Fruit fly (Drosophila melanogaster) whole organism, embryonic: ENCODE measurements around the gene CG6067.
A peak's percentile ranks its signal among the peaks of the same experiment; 100 is the strongest.

Experiments
- CG10267 ChIP-seq: fragments of 200-800 bp; sonication (Bioruptor generic); optimal IDR thresholded peaks from 2 replicates; lab custom pipeline; 2018; ENCODE audit warnings: missing biosample characterization, mild to moderate bottlenecking, missing genetic modification characterization, moderate library complexity
- CG10462 ChIP-seq: fragments of 200-800 bp; sonication (Bioruptor generic); optimal IDR thresholded peaks from 2 replicates; lab custom pipeline; 2016; ENCODE audit warnings: missing biosample characterization, missing genetic modification characterization
- CG11247 ChIP-seq: fragments of 200-800 bp; sonication (Bioruptor generic); IDR thresholded peaks from 2 replicates; pipeline ENCODE4 v1.3.6; 2022; ENCODE audit warnings: missing biosample characterization, missing genetic modification characterization
- CG12391 ChIP-seq: fragments of 200-800 bp; sonication (Bioruptor generic); optimal IDR thresholded peaks from 3 replicates; lab custom pipeline; 2018; ENCODE audit warnings: missing biosample characterization, mild to moderate bottlenecking, missing genetic modification characterization, moderate library complexity
- CG12744 ChIP-seq: fragments of 200-800 bp; sonication (Bioruptor generic); optimal IDR thresholded peaks from 2 replicates; lab custom pipeline; 2016; ENCODE audit warnings: missing biosample characterization, missing genetic modification characterization
- CG17612 ChIP-seq: fragments of 200-800 bp; sonication (Bioruptor generic); IDR thresholded peaks from 2 replicates; pipeline ENCODE4 v1.3.6; 2022; ENCODE audit warnings: missing biosample characterization, missing genetic modification characterization
- CG18011 ChIP-seq: fragments of 200-800 bp; sonication (Bioruptor generic); optimal IDR thresholded peaks from 2 replicates; lab custom pipeline; 2017; ENCODE audit warnings: missing biosample characterization, missing genetic modification characterization, mild to moderate bottlenecking, moderate library complexity, missing genotype
- CG18764 ChIP-seq: fragments of 200-800 bp; sonication (Bioruptor generic); optimal IDR thresholded peaks from 3 replicates; lab custom pipeline; 2016; ENCODE audit warnings: missing biosample characterization, missing genetic modification characterization
- CG2116 ChIP-seq: fragments of 200-800 bp; sonication (Bioruptor generic); optimal IDR thresholded peaks from 3 replicates; lab custom pipeline; 2018; ENCODE audit warnings: missing biosample characterization, mild to moderate bottlenecking, missing genetic modification characterization
- CG34224 ChIP-seq: fragments of 200-800 bp; sonication (Bioruptor generic); IDR thresholded peaks from 3 replicates; pipeline ENCODE4 v1.3.6; 2022; ENCODE audit warnings: missing biosample characterization, missing genetic modification characterization; ENCODE audit not compliant: partially characterized antibody
- CG4424 ChIP-seq: fragments of 200-800 bp; sonication (Bioruptor generic); optimal IDR thresholded peaks from 3 replicates; lab custom pipeline; 2016; ENCODE audit warnings: missing biosample characterization, missing genetic modification characterization
- CG4617 ChIP-seq: fragments of 200-800 bp; sonication (Bioruptor generic); optimal IDR thresholded peaks from 3 replicates; lab custom pipeline; 2016; ENCODE audit warnings: missing biosample characterization, missing genetic modification characterization, borderline replicate concordance
- CG4730 ChIP-seq: fragments of 200-800 bp; sonication (Bioruptor generic); IDR thresholded peaks from 2 replicates; pipeline ENCODE4 v1.3.6; 2022; ENCODE audit warnings: missing biosample characterization, missing genetic modification characterization
- CG6175 ChIP-seq: fragments of 200-800 bp; sonication (Bioruptor generic); IDR thresholded peaks from 3 replicates; pipeline ENCODE4 v1.3.6; 2022; ENCODE audit warnings: missing biosample characterization, missing genetic modification characterization
- CG6254 ChIP-seq: fragments of 200-800 bp; sonication (Bioruptor generic); optimal IDR thresholded peaks from 3 replicates; lab custom pipeline; 2017; ENCODE audit warnings: mild to moderate bottlenecking, missing biosample characterization, missing genetic modification reagents, missing genetic modification characterization
- CG6813 ChIP-seq: fragments of 200-800 bp; sonication (Bioruptor generic); optimal IDR thresholded peaks from 2 replicates; lab custom pipeline; 2017; ENCODE audit warnings: missing biosample characterization, missing genetic modification characterization, mild to moderate bottlenecking, moderate library complexity, missing genetic modification reagents
- CG8089 ChIP-seq: fragments of 200-800 bp; sonication (Bioruptor generic); optimal IDR thresholded peaks from 3 replicates; lab custom pipeline; 2016; ENCODE audit warnings: missing biosample characterization, missing genetic modification characterization
- CG8924 ChIP-seq: fragments of 200-800 bp; optimal IDR thresholded peaks from 3 replicates; lab custom pipeline; 2019; ENCODE audit warnings: missing biosample characterization, mild to moderate bottlenecking, missing genetic modification characterization, moderate library complexity
- CoRest ChIP-seq: fragments of 200-800 bp; sonication (Bioruptor generic); optimal IDR thresholded peaks from 3 replicates; lab custom pipeline; 2018; ENCODE audit warnings: missing biosample characterization, mild to moderate bottlenecking, missing genetic modification characterization, moderate library complexity
- Hey ChIP-seq: fragments of 200-800 bp; sonication (Bioruptor generic); optimal IDR thresholded peaks from 3 replicates; lab custom pipeline; 2018; ENCODE audit warnings: missing biosample characterization, mild to moderate bottlenecking, missing genetic modification characterization
- Lpt ChIP-seq: fragments of >200 bp; optimal IDR thresholded peaks from 2 replicates; lab custom pipeline; 2018; ENCODE audit warnings: missing biosample characterization, missing genetic modification characterization
- Meics ChIP-seq: fragments of 200-800 bp; sonication (Bioruptor generic); optimal IDR thresholded peaks from 2 replicates; lab custom pipeline; 2017; ENCODE audit warnings: missing biosample characterization, mild to moderate bottlenecking, missing genetic modification characterization
- Mes4 ChIP-seq: fragments of 200-800 bp; sonication (Bioruptor generic); optimal IDR thresholded peaks from 2 replicates; lab custom pipeline; 2016; ENCODE audit warnings: missing biosample characterization, missing genetic modification characterization
- PHDP ChIP-seq: fragments of 200-800 bp; sonication (Bioruptor generic); optimal IDR thresholded peaks from 3 replicates; lab custom pipeline; 2018; ENCODE audit warnings: missing biosample characterization, mild to moderate bottlenecking, missing genetic modification characterization, moderate library complexity
- Scr ChIP-seq: fragments of 200-800 bp; sonication (Bioruptor generic); IDR thresholded peaks from 2 replicates; pipeline ENCODE4 v1.3.6; 2022; ENCODE audit warnings: missing biosample characterization, missing genetic modification characterization; ENCODE audit not compliant: partially characterized antibody
- Taf1 ChIP-seq: fragments of 200-800 bp; sonication (Bioruptor generic); IDR thresholded peaks from 2 replicates; pipeline ENCODE4 v1.3.6; 2022; ENCODE audit warnings: missing biosample characterization, missing genetic modification characterization
- Tbp ChIP-seq: fragments of >200 bp; optimal IDR thresholded peaks from 2 replicates; lab custom pipeline; 2018; ENCODE audit warnings: missing biosample characterization, missing genetic modification characterization
- ac ChIP-seq: fragments of 200-800 bp; sonication (Bioruptor generic); optimal IDR thresholded peaks from 3 replicates; lab custom pipeline; 2017; ENCODE audit warnings: missing biosample characterization, mild to moderate bottlenecking, missing genetic modification characterization
- aop ChIP-seq: fragments of 200-800 bp; sonication (Bioruptor generic); IDR thresholded peaks from 2 replicates; pipeline ENCODE4 v1.3.6; 2022; ENCODE audit warnings: missing biosample characterization, missing genetic modification characterization
- ase ChIP-seq: fragments of 200-800 bp; sonication (Bioruptor generic); IDR thresholded peaks from 3 replicates; pipeline ENCODE4 v1.3.6; 2022; ENCODE audit warnings: missing biosample characterization, missing genetic modification characterization
- bbx ChIP-seq: fragments of 200-800 bp; sonication (Bioruptor generic); IDR thresholded peaks from 2 replicates; pipeline ENCODE4 v1.3.6; 2022; ENCODE audit warnings: missing biosample characterization, missing genetic modification characterization; ENCODE audit not compliant: partially characterized antibody
- bigmax ChIP-seq: fragments of 200-800 bp; sonication (Bioruptor generic); optimal IDR thresholded peaks from 2 replicates; lab custom pipeline; 2018; ENCODE audit warnings: missing biosample characterization, mild to moderate bottlenecking, missing genetic modification characterization
- caup ChIP-seq: fragments of 200-800 bp; sonication (Bioruptor generic); optimal IDR thresholded peaks from 3 replicates; lab custom pipeline; 2017; ENCODE audit warnings: missing biosample characterization, mild to moderate bottlenecking, missing genetic modification characterization, moderate library complexity; ENCODE audit not compliant: severe bottlenecking
- chif ChIP-seq, 2 experiments: fragments of 200-800 bp; sonication (Bioruptor generic); optimal IDR thresholded peaks; 3 replicates each; lab custom pipeline; 2016; ENCODE audit warnings: missing biosample characterization in 2 of 2, missing genetic modification characterization in 2 of 2
- crp ChIP-seq, 2 experiments: fragments of 200-800 bp; sonication (Bioruptor generic); optimal IDR thresholded peaks; 2 replicates in 1 of 2; 3 replicates in 1 of 2; lab custom pipeline; 2017; ENCODE audit warnings: missing biosample characterization in 2 of 2, missing genetic modification characterization in 2 of 2, mild to moderate bottlenecking in 1 of 2, moderate library complexity in 1 of 2
- danr ChIP-seq: fragments of 200-800 bp; sonication (Bioruptor generic); IDR thresholded peaks from 2 replicates; pipeline ENCODE4 v1.3.6; 2022; ENCODE audit warnings: missing biosample characterization, missing genetic modification characterization
- eve ChIP-seq, 2 experiments: fragments of >200 bp; optimal IDR thresholded peaks; 2 replicates each; lab custom pipeline; 2017; ENCODE audit warnings: missing biosample characterization in 2 of 2, missing genetic modification characterization in 2 of 2
- ewg ChIP-seq: fragments of 200-800 bp; sonication (Bioruptor generic); optimal IDR thresholded peaks from 3 replicates; lab custom pipeline; 2017; ENCODE audit warnings: mild to moderate bottlenecking, missing biosample characterization, missing genetic modification reagents, missing genetic modification characterization
- ind ChIP-seq: fragments of 200-800 bp; sonication (Bioruptor generic); optimal IDR thresholded peaks from 3 replicates; lab custom pipeline; 2016; ENCODE audit warnings: missing biosample characterization, missing genetic modification characterization
- knrl ChIP-seq: fragments of 200-800 bp; sonication (Bioruptor generic); IDR thresholded peaks from 3 replicates; pipeline ENCODE4 v1.3.6; 2022; ENCODE audit warnings: missing biosample characterization, missing genetic modification characterization; ENCODE audit not compliant: partially characterized antibody
- lab ChIP-seq: fragments of 200-800 bp; sonication (Bioruptor generic); optimal IDR thresholded peaks from 3 replicates; lab custom pipeline; 2017; ENCODE audit warnings: missing biosample characterization, missing genetic modification characterization, mild to moderate bottlenecking, moderate library complexity, missing genetic modification reagents
- oc ChIP-seq: fragments of 200-800 bp; sonication (Bioruptor generic); optimal IDR thresholded peaks from 2 replicates; lab custom pipeline; 2018; ENCODE audit warnings: missing biosample characterization, mild to moderate bottlenecking, missing genetic modification characterization, moderate library complexity
- onecut ChIP-seq: fragments of 200-800 bp; sonication (Bioruptor generic); IDR thresholded peaks from 2 replicates; pipeline ENCODE4 v1.3.6; 2022; ENCODE audit warnings: missing biosample characterization, missing genetic modification characterization
- sd ChIP-seq: fragments of 200-800 bp; sonication (Bioruptor generic); optimal IDR thresholded peaks from 3 replicates; lab custom pipeline; 2018; ENCODE audit warnings: missing biosample characterization, mild to moderate bottlenecking, missing genetic modification characterization, moderate library complexity
- slbo ChIP-seq: fragments of 200-800 bp; sonication (Bioruptor generic); IDR thresholded peaks from 2 replicates; pipeline ENCODE4 v1.3.6; 2022; ENCODE audit warnings: missing biosample characterization, missing genetic modification characterization
- ssp ChIP-seq: fragments of 200-800 bp; sonication (Bioruptor generic); IDR thresholded peaks from 2 replicates; pipeline ENCODE4 v1.3.6; 2022; ENCODE audit warnings: missing biosample characterization, missing genetic modification characterization
- ttk ChIP-seq: fragments of 200-800 bp; sonication (Bioruptor generic); IDR thresholded peaks from 2 replicates; pipeline ENCODE4 v2.1.2; 2022; ENCODE audit warnings: missing biosample characterization, missing genetic modification characterization
- tx ChIP-seq: fragments of 200-800 bp; sonication (Bioruptor generic); optimal IDR thresholded peaks from 2 replicates; lab custom pipeline; 2016; ENCODE audit warnings: missing biosample characterization, missing genetic modification characterization
- vvl ChIP-seq: fragments of 200-800 bp; sonication (Bioruptor generic); IDR thresholded peaks from 2 replicates; pipeline ENCODE4 v1.3.6; 2022; ENCODE audit warnings: missing biosample characterization, missing genetic modification characterization

The CG6067 gene

dm6 chrX:6000747-6001426 lies 45.5 kb downstream of the CG6067 start, which contains the start of gene CG4766 (continued):
- no peak for TF ChIP-seq aop (GFP tag; lab: Robert Waterston, UW)
- TF ChIP-seq slbo, result peak; percentile 80
- TF ChIP-seq eve (GFP tag; optimal IDR thresholded peaks at IDR 0.05; lab: Kevin White, UChicago), result peak in 1 of 2 experiments; percentile 93
- TF ChIP-seq CG11247 (GFP tag; lab: Robert Waterston, UW), result peak; percentile 54; the same call in 1 of the 2 replicates
- TF ChIP-seq tx (GFP tag; lab: Kevin White, UChicago), result peak; percentile 78
- TF ChIP-seq sd (tag; lab: Kevin White, UChicago), result peak; percentile 75
- peak; percentile 84 for TF ChIP-seq CG6254 (GFP tag; lab: Kevin White, UChicago)
- TF ChIP-seq CG4730 (GFP tag; lab: Robert Waterston, UW), result peak; percentile 47; the same call in 1 of the 2 replicates
- peak; percentile 77 for TF ChIP-seq ewg (GFP tag; lab: Kevin White, UChicago)
- peak; percentile 70 to 93 for TF ChIP-seq chif (GFP tag; optimal IDR thresholded peaks at IDR 0.05; lab: Kevin White, UChicago)
- peak; percentile 74 for TF ChIP-seq ttk (GFP tag; lab: Robert Waterston, UW)
- peak in 1 of 2 experiments; percentile 40 for TF ChIP-seq crp (GFP tag; optimal IDR thresholded peaks at IDR 0.05; lab: Kevin White, UChicago)
- TF ChIP-seq bigmax, result no peak
- peak; percentile 75 for TF ChIP-seq CG6813
- TF ChIP-seq CG8924 (tag; lab: Kevin White, UChicago), result peak; percentile 90
- TF ChIP-seq Hey (tag; lab: Kevin White, UChicago), result no peak
- peak; percentile 78 for TF ChIP-seq caup
- peak; percentile 78 for TF ChIP-seq Meics
- TF ChIP-seq CG34224 (GFP tag; lab: Robert Waterston, UW), result no peak
- peak; percentile 90 for TF ChIP-seq CG12391 (tag; lab: Kevin White, UChicago)
- no peak for TF ChIP-seq Lpt (GFP tag; lab: Kevin White, UChicago)
- 0 out of 2 replicates have a peak, but pooled peaks have one; percentile 30 for TF ChIP-seq CG17612 (GFP tag; lab: Robert Waterston, UW)
- peak; percentile 69 for TF ChIP-seq ac (GFP tag; lab: Kevin White, UChicago)
- TF ChIP-seq CG6175 (GFP tag; lab: Robert Waterston, UW), result no peak
- peak; percentile 34 for TF ChIP-seq CG18011 (GFP tag; lab: Kevin White, UChicago)
- peak; percentile 84 for TF ChIP-seq vvl (GFP tag; lab: Robert Waterston, UW)
- no peak for TF ChIP-seq bbx
- TF ChIP-seq ind, result peak; percentile 75
- TF ChIP-seq CG2116 (GFP tag; lab: Kevin White, UChicago), result peak; percentile 52
- peak; percentile 73 for TF ChIP-seq oc (tag; lab: Kevin White, UChicago)
- no peak for TF ChIP-seq Scr (GFP tag; lab: Robert Waterston, UW)
- TF ChIP-seq Taf1, result peak; percentile 37; the same call in 1 of the 2 replicates
- TF ChIP-seq PHDP, result peak; percentile 78
- TF ChIP-seq Tbp (GFP tag; lab: Kevin White, UChicago), result no peak
- peak; percentile 84 for TF ChIP-seq lab (GFP tag; lab: Kevin White, UChicago)
- TF ChIP-seq ase (GFP tag; lab: Robert Waterston, UW), result peak; percentile 63; the same call in 2 of the 3 replicates
- peak; percentile 68 for TF ChIP-seq danr (GFP tag; lab: Robert Waterston, UW)
- TF ChIP-seq CG10267 (tag; lab: Kevin White, UChicago), result peak; percentile 87
- TF ChIP-seq CoRest (tag; lab: Kevin White, UChicago), result peak; percentile 90
- TF ChIP-seq onecut (GFP tag; lab: Robert Waterston, UW), result peak; percentile 91
- TF ChIP-seq CG12744, result peak; percentile 59
- peak; percentile 90 for TF ChIP-seq CG4424
- no peak for TF ChIP-seq knrl (GFP tag; lab: Robert Waterston, UW)
- TF ChIP-seq ssp (GFP tag; lab: Robert Waterston, UW), result peak; percentile 62
- TF ChIP-seq CG18764 (GFP tag; lab: Kevin White, UChicago), result peak; percentile 64
- TF ChIP-seq CG10462 (GFP tag; lab: Kevin White, UChicago), result peak; percentile 79
- peak; percentile 84 for TF ChIP-seq CG8089 (GFP tag; lab: Kevin White, UChicago)
- peak; percentile 81 for TF ChIP-seq Mes4 (GFP tag; lab: Kevin White, UChicago)
- peak; percentile 23 for TF ChIP-seq CG4617
